Fruit fly (Drosophila melanogaster) whole organism, adult: ENCODE data around the gene CG4613.

Source experiments
- CG11617 ChIP-seq: fragments of 200-800 bp; sonication (Bioruptor generic); optimal IDR thresholded peaks from 2 replicates; lab custom pipeline; 2017; ENCODE audit warnings: mild to moderate bottlenecking, missing biosample characterization, missing genetic modification reagents, missing genetic modification characterization
- CG14711 ChIP-seq: fragments of 200-800 bp; sonication (Bioruptor generic); optimal IDR thresholded peaks from 2 replicates; lab custom pipeline; 2018; ENCODE audit warnings: missing biosample characterization, mild to moderate bottlenecking, missing genetic modification characterization, moderate library complexity
- CG1620 ChIP-seq: fragments of 200-800 bp; sonication (Bioruptor generic); optimal IDR thresholded peaks from 2 replicates; lab custom pipeline; 2016; ENCODE audit warnings: missing biosample characterization, missing genetic modification characterization
- CG5204 ChIP-seq: fragments of 200-800 bp; sonication (Bioruptor generic); optimal IDR thresholded peaks from 2 replicates; lab custom pipeline; 2016; ENCODE audit warnings: missing biosample characterization, missing genetic modification characterization
- CG7101 ChIP-seq: fragments of 200-800 bp; sonication (Bioruptor generic); optimal IDR thresholded peaks from 2 replicates; lab custom pipeline; 2018; ENCODE audit warnings: missing biosample characterization, mild to moderate bottlenecking, missing genetic modification characterization, moderate library complexity
- Clk ChIP-seq: fragments of 200-800 bp; sonication (Bioruptor generic); optimal IDR thresholded peaks from 2 replicates; lab custom pipeline; 2017; ENCODE audit warnings: missing biosample characterization, missing genetic modification characterization
- Crg-1 ChIP-seq: fragments of 200-800 bp; sonication (Bioruptor generic); optimal IDR thresholded peaks from 2 replicates; lab custom pipeline; 2016; ENCODE audit warnings: missing biosample characterization, missing genetic modification characterization
- Hr96 ChIP-seq: fragments of 200-800 bp; sonication (Bioruptor generic); optimal IDR thresholded peaks from 2 replicates; lab custom pipeline; 2016; ENCODE audit warnings: missing biosample characterization, missing genetic modification characterization
- Mnt ChIP-seq: fragments of 200-800 bp; sonication (Bioruptor generic); optimal IDR thresholded peaks from 2 replicates; lab custom pipeline; 2016; ENCODE audit warnings: missing biosample characterization, mild to moderate bottlenecking, missing genetic modification characterization
- bab1 ChIP-seq: fragments of 200-800 bp; sonication (Bioruptor generic); optimal IDR thresholded peaks from 3 replicates; lab custom pipeline; 2019; ENCODE audit warnings: missing biosample characterization, mild to moderate bottlenecking, missing genetic modification characterization, moderate library complexity
- cnc ChIP-seq, 2 experiments: fragments of >200 bp; optimal IDR thresholded peaks; 2 replicates each; lab custom pipeline; 2017
- kay ChIP-seq: fragments of 200-800 bp; sonication (Bioruptor generic); peaks from one replicate; lab custom pipeline; 2016; ENCODE audit warnings: missing biosample characterization, missing genetic modification characterization, borderline replicate concordance
- tj ChIP-seq: fragments of 200-800 bp; sonication (Bioruptor generic); optimal IDR thresholded peaks from 3 replicates; lab custom pipeline; 2017; ENCODE audit warnings: missing biosample characterization, mild to moderate bottlenecking, missing genetic modification characterization, moderate library complexity
- toe ChIP-seq: fragments of 200-800 bp; sonication (Bioruptor generic); optimal IDR thresholded peaks from 2 replicates; lab custom pipeline; 2016; ENCODE audit warnings: missing biosample characterization, missing genetic modification characterization

DNA sequence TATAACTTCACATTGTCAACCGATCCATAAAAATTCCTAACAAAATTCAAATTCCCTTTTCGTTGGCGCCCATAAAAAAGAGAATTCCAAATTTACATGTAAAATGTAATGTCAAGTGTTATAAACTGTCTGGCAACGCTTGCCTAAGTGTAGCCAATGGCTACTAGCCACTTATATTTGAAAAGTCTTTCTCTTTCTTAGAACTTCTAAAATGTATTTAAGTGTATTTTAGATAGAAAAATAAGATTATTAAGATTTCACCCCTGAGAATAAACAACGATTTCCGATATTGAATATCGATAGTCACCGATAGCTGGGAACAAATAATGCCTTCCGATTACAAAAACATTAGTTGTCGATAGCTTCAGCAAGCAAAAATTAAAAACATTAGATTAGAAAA, 38.2 kb upstream of the CG4613 start, which contains the start of gene CG34039:
- TF ChIP-seq CG11617 (no peak), CG1620 (GFP tag; lab: Kevin White, UChicago) (no peak), kay (peak; percentile 82), bab1 (GFP tag; lab: Kevin White, UChicago) (peak; percentile 36), CG14711 (tag; lab: Kevin White, UChicago) (no peak), Hr96 (GFP tag; lab: Kevin White, UChicago) (no peak), Crg-1 (no peak), toe (no peak), CG5204 (no peak), Mnt (GFP tag; lab: Kevin White, UChicago) (no peak), cnc (optimal IDR thresholded peaks at IDR 0.05; lab: Kevin White, UChicago) (no peak), Clk (GFP tag; lab: Kevin White, UChicago) (no peak), CG7101 (tag; lab: Kevin White, UChicago) (no peak), tj (GFP tag; lab: Kevin White, UChicago) (no peak)
